Worm (Caenorhabditis elegans) whole organism, L4 larva: Measurements from ENCODE around the gene Y54G2A.40.
"Not testable (repeated sequence)": the region's sequence is repeated elsewhere in the genome, so short reads cannot be mapped to it uniquely, and the experiment has no call there.

Experiments
- D1046.2 ChIP-seq: fragments of 200-800 bp; sonication (Bioruptor generic); IDR thresholded peaks from 2 replicates; pipeline ENCODE4 v1.3.6; 2022; ENCODE audit warnings: missing genetic modification characterization, missing compliant biosample characterization
- F37D6.2 ChIP-seq: sonication (generic microtip); optimal IDR thresholded peaks from 2 replicates; lab custom pipeline; 2016; ENCODE audit warnings: mild to moderate bottlenecking, missing genetic modification characterization, missing compliant biosample characterization
- F49E8.2 ChIP-seq: sonication (generic microtip); optimal IDR thresholded peaks from 2 replicates; lab custom pipeline; 2016; ENCODE audit warnings: missing compliant biosample characterization, mild to moderate bottlenecking, missing genetic modification characterization, borderline replicate concordance
- R02D3.7 ChIP-seq: fragments of 150-350 bp; sonication (generic microtip); optimal IDR thresholded peaks from 3 replicates; lab custom pipeline; 2014; ENCODE audit warnings: missing biosample characterization, missing genetic modification characterization
- T20F7.1 ChIP-seq: fragments of 200-800 bp; sonication (Bioruptor generic); optimal IDR thresholded peaks from 2 replicates; lab custom pipeline; 2018; ENCODE audit warnings: mild to moderate bottlenecking, missing genetic modification characterization, missing compliant biosample characterization
- T26A8.4 ChIP-seq: fragments of 200-800 bp; sonication (Bioruptor generic); IDR thresholded peaks from 2 replicates; pipeline ENCODE4 v1.3.6; 2022; ENCODE audit warnings: missing genetic modification characterization, missing compliant biosample characterization
- Y48G9A.11 ChIP-seq: fragments of 200-800 bp; sonication (Bioruptor generic); IDR thresholded peaks from 2 replicates; pipeline ENCODE4 v1.3.6; 2022; ENCODE audit warnings: missing genetic modification reagents, missing genetic modification characterization, missing compliant biosample characterization
- ZK337.2 ChIP-seq: fragments of 200-800 bp; sonication (Bioruptor generic); IDR thresholded peaks from 2 replicates; pipeline ENCODE4 v1.3.6; 2022; ENCODE audit warnings: missing genetic modification reagents, missing genetic modification characterization, missing compliant biosample characterization
- ZK546.5 ChIP-seq, 2 experiments: sonication (generic microtip); optimal IDR thresholded peaks; 2 replicates each; lab custom pipeline; 2017; ENCODE audit warnings: missing biosample characterization in 2 of 2, missing genetic modification characterization in 2 of 2
- ama-1 ChIP-seq: fragments of 150-350 bp; optimal IDR thresholded peaks from 2 replicates; lab custom pipeline; 2014; ENCODE audit warnings: inconsistent platforms, mixed read lengths
- ceh-20 ChIP-seq: fragments of 200-800 bp; sonication (Bioruptor generic); IDR thresholded peaks from 2 replicates; pipeline ENCODE4 v1.3.6; 2022; ENCODE audit warnings: missing genetic modification reagents, missing genetic modification characterization, missing compliant biosample characterization
- ceh-28 ChIP-seq: fragments of 150-350 bp; optimal IDR thresholded peaks from 2 replicates; lab custom pipeline; 2014; ENCODE audit warnings: missing biosample characterization, missing genetic modification reagents, missing genetic modification characterization
- ceh-62 ChIP-seq: sonication (generic microtip); optimal IDR thresholded peaks from 2 replicates; lab custom pipeline; 2017; ENCODE audit warnings: missing biosample characterization, missing genetic modification characterization
- ceh-82 ChIP-seq: sonication (generic microtip); optimal IDR thresholded peaks from 2 replicates; lab custom pipeline; 2017; ENCODE audit warnings: missing biosample characterization, missing genetic modification characterization
- ctbp-1 ChIP-seq: fragments of 200-800 bp; sonication (Bioruptor generic); IDR thresholded peaks from 2 replicates; pipeline ENCODE4 v1.3.6; 2022; ENCODE audit warnings: missing genetic modification reagents, missing genetic modification characterization, missing compliant biosample characterization
- daf-16 ChIP-seq, 3 experiments: sonication (generic microtip); optimal IDR thresholded peaks; 2 replicates each; lab custom pipeline; 2016 to 2017; ENCODE audit warnings: missing genetic modification characterization in 3 of 3, missing genetic modification reagents in 3 of 3, mild to moderate bottlenecking in 2 of 3, missing compliant biosample characterization in 2 of 3, missing biosample characterization in 1 of 3, moderate library complexity in 1 of 3
- dmd-9 ChIP-seq: fragments of 200-800 bp; sonication (Bioruptor generic); IDR thresholded peaks from 2 replicates; pipeline ENCODE4 v1.3.6; 2022; ENCODE audit warnings: missing genetic modification reagents, missing genetic modification characterization, missing compliant biosample characterization
- dpl-1 ChIP-seq: fragments of 150-350 bp; optimal IDR thresholded peaks from 2 replicates; lab custom pipeline; 2014; ENCODE audit warnings: missing biosample characterization, missing genetic modification reagents, missing genetic modification characterization
- hlh-11 ChIP-seq: fragments of 200-800 bp; sonication (Bioruptor generic); optimal IDR thresholded peaks from 2 replicates; lab custom pipeline; 2018; ENCODE audit warnings: mild to moderate bottlenecking, missing genetic modification characterization, missing compliant biosample characterization
- hmg-1.1 ChIP-seq: fragments of 200-800 bp; sonication (Bioruptor generic); IDR thresholded peaks from 2 replicates; pipeline ENCODE4 v1.3.6; 2022; ENCODE audit warnings: missing genetic modification reagents, missing genetic modification characterization, missing compliant biosample characterization
- lin-1 ChIP-seq: fragments of 200-800 bp; sonication (Bioruptor generic); IDR thresholded peaks from 2 replicates; pipeline ENCODE4 v1.3.6; 2022; ENCODE audit warnings: missing genetic modification reagents, missing genetic modification characterization, missing compliant biosample characterization
- lin-13 ChIP-seq: fragments of 150-350 bp; optimal IDR thresholded peaks from 2 replicates; lab custom pipeline; 2014; ENCODE audit warnings: missing biosample characterization, missing genetic modification reagents, missing genetic modification characterization
- lin-29 ChIP-seq: fragments of 200-800 bp; sonication (Bioruptor generic); IDR thresholded peaks from 2 replicates; pipeline ENCODE4 v1.3.6; 2022; ENCODE audit warnings: missing genetic modification reagents, missing genetic modification characterization, missing compliant biosample characterization
- lin-38 ChIP-seq: fragments of 200-800 bp; sonication (Bioruptor generic); IDR thresholded peaks from 2 replicates; pipeline ENCODE4 v1.3.6; 2022; ENCODE audit warnings: missing genetic modification reagents, missing genetic modification characterization, missing compliant biosample characterization
- lir-3 ChIP-seq: sonication (generic microtip); optimal IDR thresholded peaks from 2 replicates; lab custom pipeline; 2016; ENCODE audit warnings: mild to moderate bottlenecking, missing genetic modification characterization, missing compliant biosample characterization
- madf-5 ChIP-seq, 2 experiments: fragments of 200-800 bp; sonication (Bioruptor generic); IDR thresholded peaks; 2 replicates each; pipeline ENCODE4 v1.3.6; 2022; ENCODE audit warnings: missing compliant biosample characterization in 2 of 2, missing genetic modification characterization in 2 of 2
- madf-9 ChIP-seq: fragments of 200-800 bp; sonication (Bioruptor generic); conservative IDR thresholded peaks from 2 replicates; pipeline ENCODE4 v1.3.6; 2022; ENCODE audit warnings: missing genetic modification reagents, missing genetic modification characterization, missing compliant biosample characterization
- mdt-29 ChIP-seq: fragments of 200-800 bp; sonication (Bioruptor generic); IDR thresholded peaks from 2 replicates; pipeline ENCODE4 v1.3.6; 2022; ENCODE audit warnings: missing genetic modification reagents, missing genetic modification characterization, missing compliant biosample characterization
- mes-2 ChIP-seq: sonication (generic microtip); optimal IDR thresholded peaks from 2 replicates; lab custom pipeline; 2016; ENCODE audit warnings: missing genotype, mild to moderate bottlenecking, missing genetic modification characterization, missing compliant biosample characterization; ENCODE audit not compliant: poor library complexity, severe bottlenecking
- nhr-77 ChIP-seq: fragments of 150-350 bp; optimal IDR thresholded peaks from 2 replicates; lab custom pipeline; 2014; ENCODE audit warnings: missing biosample characterization, missing genetic modification characterization
- pha-4 ChIP-seq, 2 experiments: fragments of 150-350 bp in 1 of 2; fragments of 200-800 bp in 1 of 2; sonication (Bioruptor generic) in 1 of 2; IDR thresholded peaks in 1 of 2; optimal IDR thresholded peaks in 1 of 2; 2 replicates each; pipeline versions ENCODE4 v1.3.6 to Lab custom; 2014 to 2022; ENCODE audit warnings: missing genetic modification characterization in 2 of 2, missing genetic modification reagents in 2 of 2, missing biosample characterization in 1 of 2, missing compliant biosample characterization in 1 of 2
- php-3 ChIP-seq: fragments of 200-800 bp; sonication (Bioruptor generic); IDR thresholded peaks from 2 replicates; pipeline ENCODE4 v1.3.6; 2022; ENCODE audit warnings: missing genetic modification reagents, missing genetic modification characterization, missing compliant biosample characterization
- rbr-2 ChIP-seq: sonication (generic microtip); optimal IDR thresholded peaks from 2 replicates; lab custom pipeline; 2016; ENCODE audit warnings: missing genotype, missing genetic modification characterization, missing compliant biosample characterization
- sdz-12 ChIP-seq: fragments of 200-800 bp; sonication (Bioruptor generic); optimal IDR thresholded peaks from 2 replicates; lab custom pipeline; 2018; ENCODE audit warnings: mild to moderate bottlenecking, missing genetic modification characterization, missing compliant biosample characterization
- skn-1 ChIP-seq: fragments of 150-350 bp; optimal IDR thresholded peaks from 2 replicates; lab custom pipeline; 2014; ENCODE audit warnings: missing biosample characterization, missing genetic modification characterization
- snpc-1.2 ChIP-seq: fragments of 200-800 bp; sonication (Bioruptor generic); IDR thresholded peaks from 2 replicates; pipeline ENCODE4 v1.3.6; 2022; ENCODE audit warnings: missing genetic modification reagents, missing genetic modification characterization, missing compliant biosample characterization
- tra-1 ChIP-seq: fragments of 200-800 bp; sonication (Bioruptor generic); IDR thresholded peaks from 2 replicates; pipeline ENCODE4 v1.3.6; 2022; ENCODE audit warnings: missing genetic modification reagents, missing genetic modification characterization, missing compliant biosample characterization
- vab-7 ChIP-seq: fragments of 200-800 bp; sonication (Bioruptor generic); IDR thresholded peaks from 2 replicates; pipeline ENCODE4 v1.3.6; 2022; ENCODE audit warnings: missing genetic modification reagents, missing genetic modification characterization, missing compliant biosample characterization
- zag-1 ChIP-seq: fragments of 150-350 bp; optimal IDR thresholded peaks from 2 replicates; lab custom pipeline; 2014; ENCODE audit warnings: missing biosample characterization, missing genetic modification characterization
- zfp-3 ChIP-seq: fragments of 200-800 bp; sonication (Bioruptor generic); conservative IDR thresholded peaks from 2 replicates; pipeline ENCODE4 v1.3.6; 2022; ENCODE audit warnings: missing genetic modification reagents, missing genetic modification characterization, missing compliant biosample characterization

Y54G2A.40 gene

DNA sequence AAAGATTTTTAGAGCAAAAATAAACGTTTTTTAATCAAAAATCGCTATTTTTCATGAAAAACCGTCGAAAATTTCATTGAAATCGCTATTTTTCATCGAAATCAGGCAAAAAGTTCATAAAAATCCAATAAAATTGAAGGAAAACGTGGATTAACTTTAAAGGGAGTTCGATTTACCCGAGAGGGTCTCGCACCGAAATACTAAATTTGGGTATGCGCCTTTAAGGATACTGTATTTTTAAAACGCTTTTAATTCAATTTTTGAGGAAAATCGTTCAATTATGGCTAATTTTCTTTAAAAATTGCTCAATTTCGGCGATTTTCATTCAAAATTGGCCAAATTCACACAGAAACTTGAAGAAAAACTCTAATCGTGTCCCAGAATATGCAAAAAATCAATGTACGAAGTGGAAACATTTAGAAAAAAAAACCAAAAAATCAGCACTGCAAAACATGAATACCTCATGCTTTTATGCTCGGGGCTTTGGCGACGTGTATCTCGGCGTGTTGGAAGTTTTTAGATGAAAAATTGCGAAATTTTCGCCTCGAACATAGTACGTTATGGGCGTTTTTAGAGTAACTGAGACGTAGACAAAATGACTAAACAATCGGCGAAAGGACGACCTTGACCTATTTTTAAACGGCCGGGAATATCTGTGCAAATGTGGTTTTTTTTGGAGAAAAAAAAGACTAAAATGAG, 46.7 kb downstream of the Y54G2A.40 start:
- TF ChIP-seq daf-16 (GFP tag; optimal IDR thresholded peaks at IDR 0.05; lab: Kevin White, UChicago) (no peak), daf-16 (tag; optimal IDR thresholded peaks at IDR 0.05; lab: Kevin White, UChicago) (peak; percentile 10), lin-13 (GFP tag; lab: Kevin White, UChicago) (no peak), ama-1 (lab: Kevin White, UChicago) (no peak), mes-2 (tag; lab: Kevin White, UChicago) (peak; percentile 5), madf-5 (GFP tag; IDR thresholded peaks at IDR 0.05; lab: Robert Waterston, UW) (no peak), skn-1 (tag; lab: Kevin White, UChicago) (no peak), nhr-77 (no peak), lir-3 (no peak), ceh-62 (no peak), sdz-12 (no peak), R02D3.7 (no peak), snpc-1.2 (GFP tag; lab: Robert Waterston, UW) (no peak)

DNA sequence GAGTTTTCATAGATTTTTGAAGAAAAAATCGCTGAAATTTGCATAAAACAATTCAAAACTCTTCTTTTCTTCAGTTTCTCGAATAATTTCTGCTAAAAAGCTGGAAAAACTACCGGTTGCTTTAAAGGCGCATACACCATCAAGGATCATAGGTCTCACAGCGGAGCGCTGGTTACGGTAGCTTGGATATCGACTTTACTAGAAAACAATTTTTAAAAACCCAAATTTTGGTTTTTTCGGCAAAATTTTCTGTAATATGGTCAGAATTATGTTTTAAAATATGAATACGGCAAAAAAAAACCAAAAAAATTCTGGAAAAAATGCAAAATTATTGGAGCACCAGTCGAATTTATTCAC, 47.2 kb downstream of the Y54G2A.40 start:
- TF ChIP-seq ceh-82 (tag; lab: Kevin White, UChicago): no peak
- TF ChIP-seq mes-2 (tag; lab: Kevin White, UChicago): no peak
- TF ChIP-seq lin-38 (GFP tag; lab: Robert Waterston, UW): peak; percentile 31; the same call in 1 of the 2 replicates
- TF ChIP-seq ama-1 (lab: Kevin White, UChicago): no peak
- TF ChIP-seq zfp-3: no peak
- TF ChIP-seq ceh-28 (tag; lab: Kevin White, UChicago): no peak
- TF ChIP-seq ZK546.5 (tag; optimal IDR thresholded peaks at IDR 0.05; lab: Kevin White, UChicago): no peak
- TF ChIP-seq F49E8.2 (tag; lab: Kevin White, UChicago): peak; percentile 4
- TF ChIP-seq lir-3: no peak
- 0 out of 2 replicates have a peak, but pooled peaks have one; percentile 32 for TF ChIP-seq Y48G9A.11 (GFP tag; lab: Robert Waterston, UW)
- no peak for TF ChIP-seq R02D3.7
- TF ChIP-seq ZK337.2 (GFP tag; lab: Robert Waterston, UW): no peak
- no peak for TF ChIP-seq tra-1 (GFP tag; lab: Robert Waterston, UW)

DNA sequence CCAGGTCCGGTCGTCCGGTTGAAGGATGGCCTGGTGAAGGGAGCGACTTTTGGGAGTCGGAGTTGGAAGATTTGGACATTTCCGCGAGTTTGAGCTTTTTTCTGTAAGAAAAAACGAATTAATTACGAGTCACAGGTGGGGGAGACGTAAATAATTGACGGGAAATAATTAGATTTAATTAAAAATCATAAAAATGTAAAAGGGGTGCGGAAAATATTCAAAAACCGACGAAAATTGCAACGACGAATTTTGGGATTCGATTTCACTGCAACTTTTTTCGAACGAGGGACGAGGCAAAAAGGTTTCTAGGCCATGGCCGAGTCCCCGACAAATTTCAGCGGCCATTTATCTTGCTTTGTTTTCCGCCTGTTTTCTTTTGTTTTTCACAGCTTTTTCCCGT, 48.4 kb downstream of the Y54G2A.40 start, which contains the start of gene Y54G2A.19:
Gene Y54G2A.19, minus strand, starts transcription at position 101 of the 400 bp plus-strand sequence.
- not testable (repeated sequence) for TF ChIP-seq mdt-29 (GFP tag; lab: Robert Waterston, UW); zag-1 (tag; lab: Kevin White, UChicago); lin-1 (GFP tag; lab: Robert Waterston, UW)

DNA sequence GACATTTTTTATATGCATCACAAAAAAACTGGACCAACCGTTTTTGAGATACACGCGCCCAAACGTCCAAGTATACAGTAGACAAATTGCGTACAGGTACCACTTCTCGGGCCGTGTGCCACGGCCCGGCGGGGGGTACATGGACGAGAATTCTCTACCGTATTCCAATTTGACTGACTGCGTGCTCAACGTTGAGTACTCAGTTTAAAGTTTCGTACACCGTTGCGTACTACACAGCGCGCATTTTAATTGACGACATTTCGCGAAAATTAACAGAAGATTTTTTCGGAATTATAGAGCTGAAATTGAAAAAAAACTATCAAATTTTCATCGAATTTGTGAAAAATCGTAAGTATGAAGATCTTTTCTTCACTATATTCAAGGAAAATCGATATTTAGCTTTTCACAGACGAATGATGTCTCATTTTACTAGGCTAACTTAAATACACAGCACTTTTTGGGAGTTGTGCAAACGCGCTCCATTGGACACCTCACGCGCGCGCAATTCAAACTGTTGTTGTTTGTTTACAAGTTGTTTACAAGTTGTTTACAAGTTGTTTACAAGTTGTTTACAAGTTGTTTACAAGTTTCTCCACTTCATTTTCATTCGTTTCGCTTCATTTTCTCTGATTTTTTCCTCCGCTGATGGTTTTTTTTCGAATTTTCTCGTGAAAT, 49.8 kb downstream of the Y54G2A.40 start:
- TF ChIP-seq ZK337.2 (GFP tag; lab: Robert Waterston, UW) (peak; percentile 83), lin-29 (GFP tag; lab: Robert Waterston, UW) (peak; percentile 41; the same call in 1 of the 2 replicates), mes-2 (tag; lab: Kevin White, UChicago) (peak; percentile 80), F37D6.2 (tag; lab: Kevin White, UChicago) (peak; percentile 72), hmg-1.1 (peak; percentile 63; the same call in 1 of the 2 replicates), vab-7 (GFP tag; lab: Robert Waterston, UW) (peak; percentile 54), php-3 (GFP tag; lab: Robert Waterston, UW) (0 out of 2 replicates have a peak, but pooled peaks have one; percentile 6), Y48G9A.11 (GFP tag; lab: Robert Waterston, UW) (peak; percentile 58), dmd-9 (peak; percentile 90), dpl-1 (GFP tag; lab: Kevin White, UChicago) (peak; percentile 30), lin-38 (GFP tag; lab: Robert Waterston, UW) (peak; percentile 93), D1046.2 (GFP tag; lab: Robert Waterston, UW) (peak; percentile 47; the same call in 1 of the 2 replicates), hlh-11 (tag; lab: Kevin White, UChicago) (peak; percentile 7), tra-1 (GFP tag; lab: Robert Waterston, UW) (0 out of 2 replicates have a peak, but pooled peaks have one; percentile 44), ceh-20 (GFP tag; lab: Robert Waterston, UW) (peak; percentile 56; the same call in 1 of the 2 replicates), rbr-2 (tag; lab: Kevin White, UChicago) (peak; percentile 69), T26A8.4 (GFP tag; lab: Robert Waterston, UW) (peak; percentile 79), T20F7.1 (peak; percentile 75), ctbp-1 (GFP tag; lab: Robert Waterston, UW) (peak; percentile 31; the same call in 1 of the 2 replicates), madf-9 (GFP tag; lab: Robert Waterston, UW) (peak; percentile 59; the same call in 1 of the 2 replicates), pha-4 (GFP tag; IDR thresholded peaks at IDR 0.05; lab: Robert Waterston, UW) (peak; percentile 54; the same call in 1 of the 2 replicates)
- not testable (repeated sequence) for TF ChIP-seq pha-4 (tag; optimal IDR thresholded peaks at IDR 0.05; lab: Kevin White, UChicago)
